Fruit fly (Drosophila melanogaster): ENCODE measurements around the gene GNBP3.

DNA sequence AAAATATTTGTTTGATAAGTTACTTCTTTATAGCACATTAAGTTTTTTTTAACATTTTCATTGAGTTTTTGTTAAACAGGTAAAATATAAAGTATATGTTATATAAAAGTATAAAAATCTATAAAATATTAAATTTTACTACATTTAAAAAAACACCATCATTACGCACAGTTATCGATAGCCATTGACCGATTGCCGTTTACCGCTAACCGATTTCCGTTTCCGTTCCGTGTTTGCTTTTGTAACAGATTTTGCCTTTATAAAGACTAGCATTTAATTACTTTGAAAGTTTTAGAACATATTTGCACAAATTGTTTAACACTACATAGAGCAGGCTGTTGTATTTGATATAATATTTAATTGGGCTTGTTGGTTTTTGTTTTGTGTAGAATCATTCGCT, 15.2 kb upstream of the GNBP3 start:
- TF ChIP-seq CTCF (optimal IDR thresholded peaks at IDR 0.05), result no peak
- no peak for TF ChIP-seq CG8478 (optimal IDR thresholded peaks at IDR 0.05)
